Worm (Caenorhabditis elegans): ENCODE results near the gene kle-2.

ce11 chrIII:7892333-7892732 lies 49.2 kb upstream of the kle-2 start:
- TF ChIP-seq tlf-1 (GFP tag; optimal IDR thresholded peaks at IDR 0.05) (no peak), ceh-40 (GFP tag; IDR thresholded peaks at IDR 0.05) (no peak), K11D2.4 (GFP tag; IDR thresholded peaks at IDR 0.05) (no peak), somi-1 (GFP tag; optimal IDR thresholded peaks at IDR 0.05) (no peak), cebp-2 (GFP tag; IDR thresholded peaks at IDR 0.05) (no peak), zim-3 (tag; optimal IDR thresholded peaks at IDR 0.05) (no peak), lag-1 (GFP tag; IDR thresholded peaks at IDR 0.05) (no peak), unc-62 (GFP tag; optimal IDR thresholded peaks at IDR 0.05) (no peak), efl-1 (GFP tag; optimal IDR thresholded peaks at IDR 0.05) (no peak), F57C9.4 (tag; optimal IDR thresholded peaks at IDR 0.05) (no peak), sea-2 (GFP tag; IDR thresholded peaks at IDR 0.05) (no peak), madf-3 (GFP tag; IDR thresholded peaks at IDR 0.05) (no peak), ceh-100 (GFP tag; IDR thresholded peaks at IDR 0.05) (no peak), lsl-1 (GFP tag; optimal IDR thresholded peaks at IDR 0.05) (no peak)

Data from whole organism, young adult.